Worm (Caenorhabditis elegans) whole organism, midembryonic: ENCODE data around the gene acox-1.6.

Experiments
- flt-1 ChIP-seq: fragments of 200-800 bp; sonication (Bioruptor generic); IDR thresholded peaks from 2 replicates; pipeline ENCODE4 v1.3.6; 2022; ENCODE audit warnings: missing genetic modification characterization, missing compliant biosample characterization
- klf-2 ChIP-seq: fragments of 200-800 bp; sonication (Bioruptor generic); conservative IDR thresholded peaks from 2 replicates; pipeline ENCODE4 v1.3.6; 2022; ENCODE audit warnings: missing genetic modification reagents, missing genetic modification characterization, missing compliant biosample characterization

- no peak for TF ChIP-seq flt-1
- TF ChIP-seq klf-2 = no peak
Observed at ce11 chrX:15878785-15879184, 40.4 kb upstream of the acox-1.6 start, which contains the start of gene gmeb-2.
